Fruit fly (Drosophila melanogaster) whole organism, embryonic: ENCODE data around the gene CG8034.
A peak's percentile ranks its signal among the peaks of the same experiment; 100 is the strongest.

Experiments used
- Antp ChIP-seq: fragments of 200-800 bp; sonication (Bioruptor generic); optimal IDR thresholded peaks from 3 replicates; lab custom pipeline; 2016; ENCODE audit warnings: missing biosample characterization, missing genetic modification characterization
- Atf-2 ChIP-seq: fragments of 200-800 bp; sonication (Bioruptor generic); optimal IDR thresholded peaks from 2 replicates; lab custom pipeline; 2016; ENCODE audit warnings: missing biosample characterization, missing genetic modification characterization
- CG11723 ChIP-seq: fragments of 200-800 bp; sonication (Bioruptor generic); optimal IDR thresholded peaks from 2 replicates; lab custom pipeline; 2017; ENCODE audit warnings: missing biosample characterization, mild to moderate bottlenecking, missing genetic modification characterization
- CG12236 ChIP-seq: fragments of 200-800 bp; sonication (Bioruptor generic); optimal IDR thresholded peaks from 2 replicates; lab custom pipeline; 2016; ENCODE audit warnings: missing biosample characterization, missing genetic modification characterization
- CG13296 ChIP-seq: fragments of 200-800 bp; sonication (Bioruptor generic); optimal IDR thresholded peaks from 3 replicates; lab custom pipeline; 2018; ENCODE audit warnings: missing biosample characterization, mild to moderate bottlenecking, missing genetic modification characterization
- CG14050 ChIP-seq: fragments of 200-800 bp; sonication (Bioruptor generic); IDR thresholded peaks from 3 replicates; pipeline ENCODE4 v1.3.6; 2022; ENCODE audit warnings: missing biosample characterization, missing genetic modification characterization
- CG18262 ChIP-seq: fragments of 200-800 bp; optimal IDR thresholded peaks from 3 replicates; lab custom pipeline; 2019; ENCODE audit warnings: missing biosample characterization, mild to moderate bottlenecking, missing genetic modification characterization, moderate library complexity
- CG2120 ChIP-seq: fragments of 200-800 bp; sonication (Bioruptor generic); optimal IDR thresholded peaks from 3 replicates; lab custom pipeline; 2016; ENCODE audit warnings: missing biosample characterization, missing genetic modification characterization
- CG30020 ChIP-seq: fragments of 200-800 bp; optimal IDR thresholded peaks from 2 replicates; lab custom pipeline; 2019; ENCODE audit warnings: missing biosample characterization, mild to moderate bottlenecking, missing genetic modification characterization, moderate library complexity
- CG4820 ChIP-seq: fragments of 200-800 bp; sonication (Bioruptor generic); optimal IDR thresholded peaks from 3 replicates; lab custom pipeline; 2016; ENCODE audit warnings: missing biosample characterization, missing genetic modification characterization
- CG5245 ChIP-seq: fragments of 200-800 bp; sonication (Bioruptor generic); optimal IDR thresholded peaks from 3 replicates; lab custom pipeline; 2016; ENCODE audit warnings: missing biosample characterization, missing genetic modification characterization
- CG6175 ChIP-seq: fragments of 200-800 bp; sonication (Bioruptor generic); IDR thresholded peaks from 3 replicates; pipeline ENCODE4 v1.3.6; 2022; ENCODE audit warnings: missing biosample characterization, missing genetic modification characterization
- CG7556 ChIP-seq: fragments of 200-800 bp; sonication (Bioruptor generic); optimal IDR thresholded peaks from 2 replicates; lab custom pipeline; 2017; ENCODE audit warnings: missing biosample characterization, mild to moderate bottlenecking, missing genetic modification characterization
- CG7839 ChIP-seq: fragments of 200-800 bp; sonication (Bioruptor generic); optimal IDR thresholded peaks from 3 replicates; lab custom pipeline; 2018; ENCODE audit warnings: missing biosample characterization, mild to moderate bottlenecking, missing genetic modification characterization, moderate library complexity
- CG8290 ChIP-seq, 3 experiments: fragments of 200-800 bp; sonication (Bioruptor generic); optimal IDR thresholded peaks; 2 replicates each; lab custom pipeline; 2016 to 2019; ENCODE audit warnings: missing biosample characterization in 3 of 3, missing genetic modification characterization in 3 of 3, mild to moderate bottlenecking in 2 of 3, moderate library complexity in 1 of 3
- CG9817 ChIP-seq: fragments of 200-800 bp; sonication (Bioruptor generic); optimal IDR thresholded peaks from 2 replicates; lab custom pipeline; 2018; ENCODE audit warnings: missing biosample characterization, mild to moderate bottlenecking, missing genetic modification characterization, moderate library complexity
- Dip3 ChIP-seq: fragments of 200-800 bp; sonication (Bioruptor generic); optimal IDR thresholded peaks from 3 replicates; lab custom pipeline; 2016; ENCODE audit warnings: missing biosample characterization, missing genetic modification characterization
- Fer3 ChIP-seq: fragments of 200-800 bp; sonication (Bioruptor generic); optimal IDR thresholded peaks from 2 replicates; lab custom pipeline; 2018; ENCODE audit warnings: missing biosample characterization, mild to moderate bottlenecking, missing genetic modification characterization, moderate library complexity
- HLH3B ChIP-seq: fragments of 200-800 bp; sonication (Bioruptor generic); IDR thresholded peaks from 2 replicates; pipeline ENCODE4 v1.3.6; 2022; ENCODE audit warnings: missing biosample characterization, missing genetic modification characterization
- Hr3 ChIP-seq: fragments of 200-800 bp; sonication (Bioruptor generic); optimal IDR thresholded peaks from 3 replicates; lab custom pipeline; 2016; ENCODE audit warnings: missing biosample characterization, missing genetic modification characterization
- Med ChIP-seq: fragments of 200-800 bp; sonication (Bioruptor generic); peaks from one replicate; lab custom pipeline; 2016; ENCODE audit warnings: missing biosample characterization, missing genetic modification characterization, mild to moderate bottlenecking, inconsistent platforms, moderate library complexity
- Mrtf ChIP-seq: fragments of 200-800 bp; sonication (Bioruptor generic); IDR thresholded peaks from 3 replicates; pipeline ENCODE4 v1.3.6; 2022; ENCODE audit warnings: missing biosample characterization, missing genetic modification characterization
- Pdp1 ChIP-seq, 2 experiments: fragments of 200-800 bp; sonication (Bioruptor generic); optimal IDR thresholded peaks; 3 replicates each; lab custom pipeline; 2016; ENCODE audit warnings: missing biosample characterization in 2 of 2, missing genetic modification characterization in 2 of 2, mild to moderate bottlenecking in 1 of 2, moderate library complexity in 1 of 2
- Poxn ChIP-seq: fragments of 200-800 bp; sonication (Bioruptor generic); IDR thresholded peaks from 2 replicates; pipeline ENCODE4 v1.3.6; 2022; ENCODE audit warnings: missing biosample characterization, missing genetic modification characterization
- Rfx ChIP-seq: fragments of 200-800 bp; sonication (Bioruptor generic); IDR thresholded peaks from 2 replicates; pipeline ENCODE4 v1.3.6; 2022; ENCODE audit warnings: missing biosample characterization, missing genetic modification characterization
- Sry-β ChIP-seq: fragments of 200-800 bp; sonication (Bioruptor generic); optimal IDR thresholded peaks from 2 replicates; lab custom pipeline; 2018; ENCODE audit warnings: missing biosample characterization, mild to moderate bottlenecking, missing genetic modification characterization, moderate library complexity
- az2 ChIP-seq: fragments of 200-800 bp; sonication (Bioruptor generic); optimal IDR thresholded peaks from 3 replicates; lab custom pipeline; 2016; ENCODE audit warnings: missing biosample characterization, missing genetic modification characterization
- bigmax ChIP-seq: fragments of 200-800 bp; sonication (Bioruptor generic); optimal IDR thresholded peaks from 2 replicates; lab custom pipeline; 2018; ENCODE audit warnings: missing biosample characterization, mild to moderate bottlenecking, missing genetic modification characterization
- crc ChIP-seq: fragments of 200-800 bp; sonication (Bioruptor generic); optimal IDR thresholded peaks from 2 replicates; lab custom pipeline; 2016; ENCODE audit warnings: missing biosample characterization, missing genetic modification characterization
- crol ChIP-seq: fragments of 200-800 bp; sonication (Bioruptor generic); IDR thresholded peaks from 2 replicates; pipeline ENCODE4 v1.3.6; 2022; ENCODE audit warnings: missing biosample characterization, missing genetic modification characterization
- danr ChIP-seq: fragments of 200-800 bp; sonication (Bioruptor generic); IDR thresholded peaks from 2 replicates; pipeline ENCODE4 v1.3.6; 2022; ENCODE audit warnings: missing biosample characterization, missing genetic modification characterization
- dysf ChIP-seq: fragments of 200-800 bp; sonication (Bioruptor generic); IDR thresholded peaks from 3 replicates; pipeline ENCODE4 v1.3.6; 2022; ENCODE audit warnings: missing biosample characterization, missing genetic modification characterization
- exex ChIP-seq: fragments of 200-800 bp; sonication (Bioruptor generic); optimal IDR thresholded peaks from 4 replicates; lab custom pipeline; 2018; ENCODE audit warnings: missing biosample characterization, mild to moderate bottlenecking, missing genetic modification characterization, moderate library complexity
- grn ChIP-seq: fragments of 200-800 bp; sonication (Bioruptor generic); optimal IDR thresholded peaks from 3 replicates; lab custom pipeline; 2017; ENCODE audit warnings: missing biosample characterization, missing genetic modification characterization
- insv ChIP-seq, 2 experiments: fragments of 200-800 bp; sonication (Bioruptor generic); optimal IDR thresholded peaks; 3 replicates each; lab custom pipeline; 2016 to 2018; ENCODE audit warnings: missing biosample characterization in 2 of 2, missing genetic modification characterization in 2 of 2
- jigr1 ChIP-seq: fragments of 200-800 bp; sonication (Bioruptor generic); IDR thresholded peaks from 3 replicates; pipeline ENCODE4 v1.3.6; 2022; ENCODE audit warnings: missing biosample characterization, missing genetic modification characterization
- mam ChIP-seq: fragments of 200-800 bp; sonication (Bioruptor generic); optimal IDR thresholded peaks from 3 replicates; lab custom pipeline; 2016; ENCODE audit warnings: missing biosample characterization, missing genetic modification characterization
- nau ChIP-seq: fragments of 200-800 bp; sonication (Bioruptor generic); optimal IDR thresholded peaks from 3 replicates; lab custom pipeline; 2017; ENCODE audit warnings: missing biosample characterization, mild to moderate bottlenecking, missing genetic modification characterization, missing genetic modification reagents
- pho ChIP-seq: fragments of 200-800 bp; sonication (Bioruptor generic); optimal IDR thresholded peaks from 2 replicates; lab custom pipeline; 2016; ENCODE audit warnings: missing biosample characterization, missing genetic modification characterization
- pros ChIP-seq: fragments of 200-800 bp; sonication (Bioruptor generic); optimal IDR thresholded peaks from 3 replicates; lab custom pipeline; 2019; ENCODE audit warnings: missing biosample characterization, mild to moderate bottlenecking, missing genetic modification characterization, moderate library complexity
- ranshi ChIP-seq: fragments of 200-800 bp; sonication (Bioruptor generic); IDR thresholded peaks from 2 replicates; pipeline ENCODE4 v1.3.6; 2022; ENCODE audit warnings: missing biosample characterization, missing genetic modification characterization
- repo ChIP-seq: fragments of 200-800 bp; sonication (Bioruptor generic); optimal IDR thresholded peaks from 2 replicates; lab custom pipeline; 2016; ENCODE audit warnings: missing biosample characterization, missing genetic modification characterization
- sd ChIP-seq: fragments of 200-800 bp; sonication (Bioruptor generic); optimal IDR thresholded peaks from 3 replicates; lab custom pipeline; 2018; ENCODE audit warnings: missing biosample characterization, mild to moderate bottlenecking, missing genetic modification characterization, moderate library complexity
- sens ChIP-seq: fragments of 200-800 bp; sonication (Bioruptor generic); peaks from one replicate; lab custom pipeline; 2016; ENCODE audit warnings: missing biosample characterization, missing genetic modification characterization
- shn ChIP-seq: fragments of 200-800 bp; sonication (Bioruptor generic); optimal IDR thresholded peaks from 3 replicates; lab custom pipeline; 2016; ENCODE audit warnings: missing biosample characterization, missing genetic modification characterization
- slbo ChIP-seq: fragments of 200-800 bp; sonication (Bioruptor generic); IDR thresholded peaks from 2 replicates; pipeline ENCODE4 v1.3.6; 2022; ENCODE audit warnings: missing biosample characterization, missing genetic modification characterization
- so ChIP-seq: fragments of 200-800 bp; sonication (Bioruptor generic); IDR thresholded peaks from 3 replicates; pipeline ENCODE4 v1.3.6; 2022; ENCODE audit warnings: missing biosample characterization, missing genetic modification characterization
- stc ChIP-seq: fragments of 200-800 bp; sonication (Bioruptor generic); IDR thresholded peaks from 2 replicates; pipeline ENCODE4 v1.3.6; 2022; ENCODE audit warnings: missing biosample characterization, missing genetic modification characterization
- wdn ChIP-seq: fragments of 200-800 bp; sonication (Bioruptor generic); IDR thresholded peaks from 2 replicates; pipeline ENCODE4 v1.3.6; 2022; ENCODE audit warnings: missing biosample characterization, missing genetic modification characterization

The CG8034 gene

DNA sequence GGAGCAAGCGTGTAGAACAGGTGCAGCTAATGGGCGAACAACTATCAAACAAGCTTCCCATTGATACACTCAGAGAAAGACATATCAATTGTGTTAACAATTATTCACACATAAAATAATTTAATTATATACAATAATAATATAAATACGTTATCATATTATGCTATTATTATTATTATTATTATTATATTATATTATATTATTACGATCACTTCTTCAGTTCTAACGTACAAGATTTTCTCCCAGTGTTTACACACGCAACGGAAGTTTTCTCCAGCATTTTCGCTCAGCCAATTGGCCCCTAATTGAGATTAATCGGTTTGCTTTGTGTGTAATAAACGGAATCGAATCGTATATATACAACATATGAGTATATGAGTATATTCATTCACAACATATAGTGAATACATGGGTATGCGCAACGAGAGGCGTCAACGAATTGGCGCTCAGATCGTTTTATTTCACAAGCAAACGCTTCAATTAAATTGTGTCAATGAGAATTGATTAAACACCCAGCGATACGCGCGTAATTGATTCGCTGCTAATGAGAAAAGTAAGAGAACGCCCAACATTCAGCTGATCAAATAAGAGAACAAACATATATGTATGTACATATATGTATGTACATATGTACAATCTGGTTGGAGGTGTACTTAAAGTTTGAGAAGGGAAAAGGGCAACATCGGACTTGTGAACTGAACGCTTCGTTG, 19.3 kb upstream of the CG8034 start (continued):
- TF ChIP-seq CG7839 (tag; lab: Kevin White, UChicago) (peak; percentile 77), Sry-β (GFP tag; lab: Kevin White, UChicago) (no peak), CG7556 (GFP tag; lab: Kevin White, UChicago) (peak; percentile 73), CG6175 (no peak), crc (GFP tag; lab: Kevin White, UChicago) (no peak), CG9817 (tag; lab: Kevin White, UChicago) (peak; percentile 26), so (0 out of 3 replicates have a peak, but pooled peaks have one; percentile 40), bigmax (GFP tag; lab: Kevin White, UChicago) (no peak), CG4820 (GFP tag; lab: Kevin White, UChicago) (peak; percentile 43), CG14050 (GFP tag; lab: Robert Waterston, UW) (peak; percentile 36; the same call in 2 of the 3 replicates), CG18262 (peak; percentile 76), nau (GFP tag; lab: Kevin White, UChicago) (no peak), CG30020 (peak; percentile 13), Hr3 (GFP tag; lab: Kevin White, UChicago) (peak; percentile 47), stc (GFP tag; lab: Robert Waterston, UW) (peak; percentile 39; the same call in 1 of the 2 replicates), CG11723 (GFP tag; lab: Kevin White, UChicago) (no peak), insv (GFP tag; optimal IDR thresholded peaks at IDR 0.05; lab: Kevin White, UChicago) (no peak), Mrtf (GFP tag; lab: Robert Waterston, UW) (no peak), CG5245 (GFP tag; lab: Kevin White, UChicago) (no peak), CG13296 (peak; percentile 61), Atf-2 (GFP tag; lab: Kevin White, UChicago) (no peak), jigr1 (GFP tag; lab: Robert Waterston, UW) (no peak)

DNA sequence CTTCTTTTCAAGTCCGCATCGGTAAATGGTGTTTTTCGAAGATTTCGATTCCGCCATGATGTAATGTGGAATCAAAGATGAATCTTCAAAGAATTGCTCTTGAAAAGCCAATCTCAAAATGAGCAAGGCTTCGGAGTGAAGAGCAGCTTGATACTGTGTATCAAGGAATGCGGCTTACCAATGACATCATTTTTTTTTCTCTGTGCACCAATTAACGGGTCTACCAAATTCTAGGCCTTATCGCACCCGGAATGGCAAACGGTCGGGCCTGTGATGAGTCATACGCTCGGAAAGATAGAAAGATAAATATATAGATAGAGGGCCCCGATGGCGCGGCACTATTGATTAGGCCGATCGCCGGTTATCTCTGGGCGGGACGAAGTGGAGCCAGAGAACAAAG, 18.6 kb upstream of the CG8034 start:
- peak; percentile 51 for TF ChIP-seq Med (GFP tag; lab: Kevin White, UChicago)
- TF ChIP-seq CG9817 (tag; lab: Kevin White, UChicago) = peak; percentile 18
- TF ChIP-seq ranshi (GFP tag; lab: Robert Waterston, UW) = 0 out of 2 replicates have a peak, but pooled peaks have one; percentile 14
- peak; percentile 30 for TF ChIP-seq Fer3 (tag; lab: Kevin White, UChicago)
- peak; percentile 12 for TF ChIP-seq shn (GFP tag; lab: Kevin White, UChicago)
- TF ChIP-seq sens (GFP tag; lab: Kevin White, UChicago) = peak; percentile 70
- 0 out of 2 replicates have a peak, but pooled peaks have one; percentile 5 for TF ChIP-seq HLH3B (GFP tag; lab: Robert Waterston, UW)
- peak; percentile 91 for TF ChIP-seq grn (GFP tag; lab: Kevin White, UChicago)
- TF ChIP-seq exex (tag; lab: Kevin White, UChicago) = peak; percentile 55
- no peak for TF ChIP-seq pros (GFP tag; lab: Kevin White, UChicago)
- TF ChIP-seq az2 (GFP tag; lab: Kevin White, UChicago) = no peak
- TF ChIP-seq mam (GFP tag; lab: Kevin White, UChicago) = peak; percentile 12
- TF ChIP-seq sd (tag; lab: Kevin White, UChicago) = peak; percentile 34
- TF ChIP-seq Dip3 (GFP tag; lab: Kevin White, UChicago) = peak; percentile 15
- TF ChIP-seq Poxn = no peak
- TF ChIP-seq slbo = 0 out of 2 replicates have a peak, but pooled peaks have one; percentile 6
- TF ChIP-seq CG8290 (GFP tag; optimal IDR thresholded peaks at IDR 0.05; lab: Kevin White, UChicago) = no peak
- TF ChIP-seq CG8290 (tag; optimal IDR thresholded peaks at IDR 0.05; lab: Kevin White, UChicago) = peak in 1 of 2 experiments; percentile 21
- TF ChIP-seq danr (GFP tag; lab: Robert Waterston, UW) = no peak
- TF ChIP-seq Pdp1 (GFP tag; optimal IDR thresholded peaks at IDR 0.05; lab: Kevin White, UChicago) = peak in 1 of 2 experiments; percentile 39
- TF ChIP-seq wdn (GFP tag; lab: Robert Waterston, UW) = 0 out of 2 replicates have a peak, but pooled peaks have one; percentile 8
- peak; percentile 25 for TF ChIP-seq Antp (GFP tag; lab: Kevin White, UChicago)
- no peak for TF ChIP-seq repo (GFP tag; lab: Kevin White, UChicago)
- peak; percentile 28 for TF ChIP-seq pho (GFP tag; lab: Kevin White, UChicago)
- peak; percentile 17 for TF ChIP-seq CG2120 (GFP tag; lab: Kevin White, UChicago)
- TF ChIP-seq dysf (GFP tag; lab: Robert Waterston, UW) = 0 out of 3 replicates have a peak, but pooled peaks have one; percentile 4
- peak; percentile 29; the same call in 1 of the 2 replicates for TF ChIP-seq Rfx (GFP tag; lab: Robert Waterston, UW)
- TF ChIP-seq crol (GFP tag; lab: Robert Waterston, UW) = peak; percentile 33; the same call in 1 of the 2 replicates
- no peak for TF ChIP-seq CG12236 (GFP tag; lab: Kevin White, UChicago)
